Worm (Caenorhabditis elegans): Measurements from ENCODE around the gene F10A3.4.

Gene F10A3.4

DNA sequence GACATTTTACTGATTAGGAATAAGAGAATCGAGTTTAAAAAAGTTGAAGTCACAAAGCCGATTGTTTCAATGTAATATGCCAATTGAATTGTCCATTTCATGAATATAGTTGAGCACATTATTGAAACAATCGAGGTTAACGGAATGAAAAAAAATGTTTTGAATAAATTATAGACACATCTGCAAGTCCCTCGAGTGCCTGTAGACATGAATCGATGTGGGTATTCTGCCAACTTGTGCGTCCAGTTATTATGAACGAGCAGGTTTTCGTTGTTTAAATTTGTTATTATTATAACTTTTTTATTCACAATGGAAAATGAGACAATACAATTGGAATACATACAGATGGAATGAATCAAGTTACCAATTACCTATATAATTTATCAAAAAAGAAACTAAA lies 9.5 kb downstream of the F10A3.4 start, which contains the start of gene str-99:
str-99 (minus strand) TSS at position 101 of the 400 bp plus-strand sequence.
- TF ChIP-seq K12H6.12 (tag; optimal IDR thresholded peaks at IDR 0.05) (no peak), ceh-58 (GFP tag; IDR thresholded peaks at IDR 0.05) (no peak), him-1 (tag; optimal IDR thresholded peaks at IDR 0.05) (no peak), F57A8.1 (GFP tag; optimal IDR thresholded peaks at IDR 0.05) (no peak), nfya-1 (tag; optimal IDR thresholded peaks at IDR 0.05; ENCODE audit: borderline replicate concordance, insufficient read depth) (no peak), Y53F4B.3 (GFP tag; IDR thresholded peaks at IDR 0.05) (no peak), sptf-2 (GFP tag; optimal IDR thresholded peaks at IDR 0.05) (no peak), lsy-27 (tag; optimal IDR thresholded peaks at IDR 0.05; ENCODE audit: borderline replicate concordance, insufficient read depth) (no peak), tbp1 (GFP tag; optimal IDR thresholded peaks at IDR 0.05) (no peak), snpc-1.3 (tag; optimal IDR thresholded peaks at IDR 0.05; ENCODE audit: insufficient read depth) (no peak), athp-1 (tag; optimal IDR thresholded peaks at IDR 0.05) (no peak), let-607 (tag; optimal IDR thresholded peaks at IDR 0.05) (no peak), ets-4 (GFP tag; optimal IDR thresholded peaks at IDR 0.05) (no peak), lin-40 (tag; optimal IDR thresholded peaks at IDR 0.05) (no peak), ceh-91 (GFP tag; IDR thresholded peaks at IDR 0.05) (no peak), F37B4.10 (GFP tag; IDR thresholded peaks at IDR 0.05) (no peak), ama-1 (optimal IDR thresholded peaks at IDR 0.05) (no peak), ama-1 (GFP tag; optimal IDR thresholded peaks at IDR 0.05) (no peak)

DNA sequence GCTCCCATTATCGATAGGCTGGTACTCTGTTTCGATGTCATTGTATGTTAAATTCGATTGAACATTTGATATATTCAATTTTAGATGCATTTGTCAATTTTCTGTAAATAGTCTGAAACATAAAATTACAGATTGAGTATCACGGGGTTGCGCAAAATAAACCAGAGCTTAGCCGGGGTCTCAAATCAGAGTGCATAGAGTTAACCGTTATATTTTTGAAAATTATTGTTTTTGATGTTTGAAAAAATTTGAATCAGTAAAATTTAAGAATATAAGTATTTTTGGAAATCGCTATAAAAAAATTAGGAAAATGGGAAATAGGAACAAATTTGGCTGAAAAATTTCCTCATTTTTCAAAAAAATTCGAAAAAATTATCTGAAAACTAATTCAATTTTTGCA lies 10.7 kb downstream of the F10A3.4 start, which contains the start of gene F10A3.17:
F10A3.17 (minus strand) TSS at position 101 of the 400 bp plus-strand sequence.
- TF ChIP-seq B0261.1 (tag; optimal IDR thresholded peaks at IDR 0.05) (no peak), B0035.1 (tag; optimal IDR thresholded peaks at IDR 0.05) (no peak), rec-8 (tag; optimal IDR thresholded peaks at IDR 0.05) (no peak), B0019.2 (GFP tag; conservative IDR thresholded peaks at IDR 0.05) (no peak), F37B4.10 (GFP tag; IDR thresholded peaks at IDR 0.05) (no peak), egrh-3 (GFP tag; IDR thresholded peaks at IDR 0.05) (no peak), snpc-3.4 (tag; optimal IDR thresholded peaks at IDR 0.05) (no peak), aptf-2 (GFP tag; conservative IDR thresholded peaks at IDR 0.05) (no peak), madf-6 (GFP tag; IDR thresholded peaks at IDR 0.05) (no peak), attf-6 (GFP tag; IDR thresholded peaks at IDR 0.05) (no peak), him-1 (tag; optimal IDR thresholded peaks at IDR 0.05) (no peak), lsy-27 (tag; optimal IDR thresholded peaks at IDR 0.05; ENCODE audit: borderline replicate concordance, insufficient read depth) (no peak), somi-1 (GFP tag; optimal IDR thresholded peaks at IDR 0.05) (no peak), gei-17 (GFP tag; optimal IDR thresholded peaks at IDR 0.05) (no peak), snpc-1.1 (tag; optimal IDR thresholded peaks at IDR 0.05; ENCODE audit: insufficient read depth) (no peak), ama-1 (optimal IDR thresholded peaks at IDR 0.05) (no peak), ama-1 (GFP tag; optimal IDR thresholded peaks at IDR 0.05) (no peak), hmg-1.2 (GFP tag; IDR thresholded peaks at IDR 0.05) (no peak), tbx-9 (tag; optimal IDR thresholded peaks at IDR 0.05; ENCODE audit: borderline replicate concordance) (no peak), attf-3 (GFP tag; conservative IDR thresholded peaks at IDR 0.05) (no peak)

DNA sequence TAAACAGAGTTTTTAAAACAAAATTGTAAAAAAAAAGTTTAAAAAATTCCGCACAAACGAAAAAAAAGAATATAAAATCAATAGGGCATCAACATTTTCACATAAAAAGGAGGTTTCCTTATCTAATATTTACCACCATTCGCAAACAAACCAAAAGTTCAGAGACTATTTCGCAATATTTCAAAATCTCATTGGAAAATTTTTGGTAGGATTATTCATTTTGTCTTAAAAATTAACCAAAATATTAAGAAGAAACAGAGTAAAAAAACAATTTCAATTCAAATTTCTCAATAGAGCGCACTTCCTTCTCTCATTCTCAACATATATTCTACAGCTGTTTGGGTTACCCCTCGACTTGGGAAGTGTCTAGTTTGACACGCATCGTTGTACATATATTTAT lies 11.2 kb downstream of the F10A3.4 start:
- TF ChIP-seq zim-3 (tag; optimal IDR thresholded peaks at IDR 0.05) (no peak), cebp-1 (GFP tag; IDR thresholded peaks at IDR 0.05) (peak; percentile 85), cebp-1 (tag; optimal IDR thresholded peaks at IDR 0.05) (peak; percentile 96), let-607 (tag; optimal IDR thresholded peaks at IDR 0.05) (no peak)
